Worm (Caenorhabditis elegans) whole organism, mixed stage, embryonic: Measurements from ENCODE around the gene C05E4.15.
A peak's percentile ranks its signal among the peaks of the same experiment; 100 is the strongest.

Source experiments
- M03D4.4 ChIP-seq: sonication (generic microtip); optimal IDR thresholded peaks from 2 replicates; lab custom pipeline; 2017; ENCODE audit warnings: mild to moderate bottlenecking, missing genetic modification characterization, missing compliant biosample characterization
- bed-3 ChIP-seq: fragments of 200-800 bp; sonication (Bioruptor generic); optimal IDR thresholded peaks from 3 replicates; lab custom pipeline; 2018; ENCODE audit warnings: mild to moderate bottlenecking, missing genetic modification characterization, moderate library complexity, missing compliant biosample characterization
- blmp-1 ChIP-seq: fragments of 150-350 bp; optimal IDR thresholded peaks from 2 replicates; lab custom pipeline; 2014; ENCODE audit warnings: missing biosample characterization, missing genetic modification characterization
- ceh-83 ChIP-seq: fragments of 200-800 bp; sonication (Bioruptor generic); optimal IDR thresholded peaks from 2 replicates; lab custom pipeline; 2018; ENCODE audit warnings: mild to moderate bottlenecking, missing genetic modification characterization, missing compliant biosample characterization
- ces-1 ChIP-seq: fragments of 150-350 bp; optimal IDR thresholded peaks from 2 replicates; lab custom pipeline; 2014; ENCODE audit warnings: missing biosample characterization, missing genetic modification reagents, missing genetic modification characterization
- cnd-1 ChIP-seq: fragments of 200-800 bp; sonication (Bioruptor generic); optimal IDR thresholded peaks from 2 replicates; lab custom pipeline; 2018; ENCODE audit warnings: mild to moderate bottlenecking, missing genetic modification characterization, missing compliant biosample characterization
- drap-1 ChIP-seq: fragments of 200-800 bp; sonication (Bioruptor generic); optimal IDR thresholded peaks from 3 replicates; lab custom pipeline; 2018; ENCODE audit warnings: mild to moderate bottlenecking, missing genetic modification characterization, missing compliant biosample characterization
- elt-1 ChIP-seq: sonication (generic microtip); optimal IDR thresholded peaks from 2 replicates; lab custom pipeline; 2017; ENCODE audit warnings: missing genetic modification characterization, mild to moderate bottlenecking, missing compliant biosample characterization, antibody characterized with exemption, moderate library complexity, borderline replicate concordance; ENCODE audit not compliant: insufficient read depth
- elt-3 ChIP-seq: fragments of 150-350 bp; optimal IDR thresholded peaks from 2 replicates; lab custom pipeline; 2014; ENCODE audit warnings: missing biosample characterization, missing genetic modification characterization
- flh-1 ChIP-seq: fragments of 200-800 bp; sonication (Bioruptor generic); optimal IDR thresholded peaks from 2 replicates; lab custom pipeline; 2018; ENCODE audit warnings: mild to moderate bottlenecking, missing genetic modification characterization, moderate library complexity, missing compliant biosample characterization
- ham-2 ChIP-seq: fragments of 200-800 bp; sonication (Bioruptor generic); optimal IDR thresholded peaks from 2 replicates; lab custom pipeline; 2018; ENCODE audit warnings: mild to moderate bottlenecking, missing genetic modification characterization, missing compliant biosample characterization
- hlh-1 ChIP-seq: fragments of 150-350 bp; optimal IDR thresholded peaks from 2 replicates; lab custom pipeline; 2014; ENCODE audit warnings: missing biosample characterization, missing genetic modification reagents, missing genetic modification characterization
- lin-13 ChIP-seq: fragments of 150-350 bp; optimal IDR thresholded peaks from 2 replicates; lab custom pipeline; 2014; ENCODE audit warnings: missing biosample characterization, missing genetic modification characterization
- lsy-2 ChIP-seq: fragments of 150-350 bp; optimal IDR thresholded peaks from 2 replicates; lab custom pipeline; 2014; ENCODE audit warnings: missing biosample characterization, missing genetic modification characterization
- mep-1 ChIP-seq: fragments of 150-350 bp; optimal IDR thresholded peaks from 2 replicates; lab custom pipeline; 2017; ENCODE audit warnings: missing biosample characterization, missing genetic modification reagents, missing genetic modification characterization, inconsistent platforms
- mls-2 ChIP-seq: sonication (generic microtip); optimal IDR thresholded peaks from 2 replicates; lab custom pipeline; 2016; ENCODE audit warnings: mild to moderate bottlenecking, missing genetic modification characterization, moderate library complexity, missing compliant biosample characterization
- nhr-12 ChIP-seq: fragments of 150-350 bp; optimal IDR thresholded peaks from 2 replicates; lab custom pipeline; 2014; ENCODE audit warnings: missing biosample characterization, missing genetic modification characterization
- nhr-2 ChIP-seq: fragments of 150-350 bp; optimal IDR thresholded peaks from 2 replicates; lab custom pipeline; 2014; ENCODE audit warnings: missing biosample characterization, missing genetic modification characterization
- nhr-237 ChIP-seq: fragments of 150-350 bp; optimal IDR thresholded peaks from 2 replicates; lab custom pipeline; 2014; ENCODE audit warnings: missing biosample characterization, missing genetic modification characterization
- nhr-28 ChIP-seq: fragments of 150-350 bp; optimal IDR thresholded peaks from 2 replicates; lab custom pipeline; 2014; ENCODE audit warnings: missing biosample characterization, missing genetic modification characterization
- pha-4 ChIP-seq: fragments of 150-350 bp; optimal IDR thresholded peaks from 2 replicates; lab custom pipeline; 2018; ENCODE audit warnings: missing biosample characterization, missing genetic modification reagents, missing genetic modification characterization
- sem-2 ChIP-seq: fragments of 200-800 bp; sonication (Bioruptor generic); optimal IDR thresholded peaks from 2 replicates; lab custom pipeline; 2018; ENCODE audit warnings: mild to moderate bottlenecking, missing genetic modification characterization, missing compliant biosample characterization
- snpc-4 ChIP-seq: fragments of 150-350 bp; optimal IDR thresholded peaks from 2 replicates; lab custom pipeline; 2014; ENCODE audit warnings: missing biosample characterization, missing genetic modification characterization
- sptf-1 ChIP-seq: sonication (generic microtip); optimal IDR thresholded peaks from 2 replicates; lab custom pipeline; 2017; ENCODE audit warnings: mild to moderate bottlenecking, missing genetic modification characterization, moderate library complexity, missing compliant biosample characterization
- tbx-8 ChIP-seq: fragments of 200-800 bp; sonication (Bioruptor generic); optimal IDR thresholded peaks from 2 replicates; lab custom pipeline; 2018; ENCODE audit warnings: mild to moderate bottlenecking, missing genetic modification characterization, moderate library complexity, missing compliant biosample characterization
- unc-120 ChIP-seq: sonication (generic microtip); optimal IDR thresholded peaks from 2 replicates; lab custom pipeline; 2017; ENCODE audit warnings: missing genetic modification characterization, missing compliant biosample characterization; ENCODE audit not compliant: poor library complexity, severe bottlenecking
- unc-39 ChIP-seq: fragments of 150-350 bp; optimal IDR thresholded peaks from 2 replicates; lab custom pipeline; 2014; ENCODE audit warnings: missing biosample characterization, missing genetic modification characterization
- unc-62 ChIP-seq: fragments of 150-350 bp; optimal IDR thresholded peaks from 2 replicates; lab custom pipeline; 2014; ENCODE audit warnings: missing biosample characterization, missing genetic modification reagents, missing genetic modification characterization
- zip-8 ChIP-seq: fragments of 150-350 bp; optimal IDR thresholded peaks from 2 replicates; lab custom pipeline; 2014; ENCODE audit warnings: missing biosample characterization, missing genetic modification characterization
- ztf-11 ChIP-seq: fragments of 150-350 bp; optimal IDR thresholded peaks from 2 replicates; lab custom pipeline; 2014; ENCODE audit warnings: missing biosample characterization, missing genetic modification characterization

The C05E4.15 gene

DNA sequence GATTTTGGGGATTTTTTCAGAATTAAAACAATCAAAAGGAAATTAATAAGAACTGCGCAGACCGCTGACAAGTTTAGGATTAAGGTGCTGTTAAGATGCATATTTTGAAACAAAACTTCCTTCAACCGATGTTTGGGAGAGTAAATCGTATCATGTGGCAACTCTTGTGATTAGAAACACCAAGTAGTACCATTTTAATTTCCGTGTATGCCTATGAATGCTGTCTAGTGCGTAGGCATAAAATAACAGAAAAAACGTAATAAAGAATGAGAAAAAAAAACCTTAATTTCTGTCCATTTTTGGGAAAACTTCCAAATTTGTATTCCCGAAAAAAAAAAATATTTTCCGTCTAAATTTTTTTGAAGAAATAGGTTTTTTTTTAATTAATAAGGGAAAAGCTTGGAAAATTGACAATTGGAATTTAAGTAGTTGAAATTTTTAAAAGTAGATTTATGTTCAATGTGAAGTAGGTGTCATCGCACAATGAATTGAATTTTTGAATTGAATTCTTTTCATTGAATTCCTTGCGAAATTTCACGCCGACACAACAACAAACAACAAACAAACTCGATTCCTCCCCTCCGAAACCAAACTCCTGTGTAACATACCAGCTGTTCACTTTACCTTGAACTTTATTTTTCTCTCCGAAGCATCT is 8.3 kb downstream of the C05E4.15 start, which contains the start of the genes str-262 and srp-1:
Gene str-262, minus strand, starts transcription at position 101 of the 655 bp plus-strand sequence.
Gene srp-1, plus strand, starts transcription at position 605 of the 655 bp plus-strand sequence.
- TF ChIP-seq hlh-1 (tag; lab: Kevin White, UChicago) (peak; percentile 71), zip-8 (tag; lab: Kevin White, UChicago) (no peak), ham-2 (GFP tag; lab: Kevin White, UChicago) (no peak)

- TF ChIP-seq sptf-1 (tag; lab: Kevin White, UChicago) (no peak), unc-39 (no peak), pha-4 (tag; lab: Kevin White, UChicago) (no peak)
- TF ChIP-seq, all 35 proteins: peak for 0
Measured at ce11 chrV:748044-748443, 13.1 kb downstream of the C05E4.15 start, which contains the start of gene sri-4. Gene sri-4 (plus strand): TSS chrV:748344.

DNA sequence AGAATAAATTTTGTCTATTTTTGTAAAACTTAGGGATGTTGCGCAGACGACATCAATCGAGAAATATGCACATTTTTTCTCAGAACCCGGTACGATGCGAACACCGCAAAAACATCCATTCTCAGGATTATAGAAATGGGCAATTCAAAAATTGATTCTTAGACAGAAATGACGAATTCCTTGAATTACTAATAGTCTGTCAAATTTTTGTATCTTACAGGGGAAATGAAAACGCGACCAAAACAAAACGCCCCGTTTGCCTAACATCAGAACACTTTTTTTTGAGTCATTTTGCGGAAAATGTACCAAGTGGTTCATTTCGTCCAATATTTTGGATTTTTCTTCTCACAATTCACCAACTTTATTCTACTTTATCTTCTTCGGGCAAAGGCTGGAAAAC is 17.8 kb downstream of the C05E4.15 start, which contains the start of gene str-134:
Gene str-134, plus strand, starts transcription at position 301 of the 400 bp plus-strand sequence.
- TF ChIP-seq mls-2 (tag; lab: Kevin White, UChicago) (no peak), sptf-1 (tag; lab: Kevin White, UChicago) (no peak), elt-3 (tag; lab: Kevin White, UChicago) (no peak), M03D4.4 (no peak), hlh-1 (tag; lab: Kevin White, UChicago) (no peak), zip-8 (tag; lab: Kevin White, UChicago) (no peak), nhr-28 (tag; lab: Kevin White, UChicago) (no peak), nhr-237 (tag; lab: Kevin White, UChicago) (no peak), nhr-2 (tag; lab: Kevin White, UChicago) (no peak), ztf-11 (tag; lab: Kevin White, UChicago) (no peak), lin-13 (tag; lab: Kevin White, UChicago) (no peak), pha-4 (tag; lab: Kevin White, UChicago) (no peak), snpc-4 (tag; lab: Kevin White, UChicago) (no peak)

DNA sequence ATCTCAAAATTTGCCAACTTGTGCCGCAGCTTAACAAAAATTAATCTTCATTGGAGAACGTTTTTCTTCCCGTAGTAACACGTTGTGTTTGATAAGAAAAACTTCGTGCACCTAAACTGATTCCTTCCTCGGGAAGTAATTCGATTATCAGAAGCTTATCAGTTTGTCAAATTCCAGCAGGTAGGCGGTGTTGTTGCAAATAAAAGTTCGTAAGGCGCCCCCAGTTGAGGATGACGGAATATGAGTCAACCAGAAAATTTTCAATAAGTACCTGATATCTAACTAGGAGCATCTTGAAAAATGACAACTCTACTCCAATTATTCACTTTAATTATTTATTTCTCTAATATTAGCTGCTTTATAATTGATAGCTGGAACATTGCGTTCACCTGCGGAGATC is 19.3 kb downstream of the C05E4.15 start, which contains the start of gene C05E4.7:
Gene C05E4.7, plus strand, starts transcription at position 301 of the 400 bp plus-strand sequence.
- TF ChIP-seq zip-8 (tag; lab: Kevin White, UChicago) = no peak
- no peak for TF ChIP-seq ceh-83 (GFP tag; lab: Kevin White, UChicago)
- no peak for TF ChIP-seq ces-1 (GFP tag; lab: Kevin White, UChicago)
- TF ChIP-seq mls-2 (tag; lab: Kevin White, UChicago) = no peak
- TF ChIP-seq mep-1 (tag; lab: Kevin White, UChicago) = no peak
- TF ChIP-seq snpc-4 (tag; lab: Kevin White, UChicago) = no peak
- TF ChIP-seq lsy-2 (tag; lab: Kevin White, UChicago) = no peak
- TF ChIP-seq blmp-1 (tag; lab: Kevin White, UChicago) = no peak
- TF ChIP-seq drap-1 = no peak
- no peak for TF ChIP-seq bed-3 (GFP tag; lab: Kevin White, UChicago)
- no peak for TF ChIP-seq cnd-1
- TF ChIP-seq nhr-12 (tag; lab: Kevin White, UChicago) = no peak
- no peak for TF ChIP-seq elt-3 (tag; lab: Kevin White, UChicago)
- no peak for TF ChIP-seq sptf-1 (tag; lab: Kevin White, UChicago)
- TF ChIP-seq M03D4.4 = no peak
- no peak for TF ChIP-seq nhr-28 (tag; lab: Kevin White, UChicago)
- no peak for TF ChIP-seq unc-120
- no peak for TF ChIP-seq flh-1
- TF ChIP-seq ztf-11 (tag; lab: Kevin White, UChicago) = no peak
- TF ChIP-seq hlh-1 (tag; lab: Kevin White, UChicago) = no peak
- TF ChIP-seq, all 35 proteins: peak for 0

ce11 chrV:738770-739169 is 22.4 kb downstream of the C05E4.15 start, which contains the start of gene srj-24:
Gene srj-24 (minus strand): TSS chrV:738870.
- TF ChIP-seq ces-1 (GFP tag; lab: Kevin White, UChicago) = no peak
- TF ChIP-seq M03D4.4 = no peak
- no peak for TF ChIP-seq tbx-8 (GFP tag; lab: Kevin White, UChicago)
- TF ChIP-seq unc-62 (GFP tag; lab: Kevin White, UChicago) = no peak
- no peak for TF ChIP-seq ztf-11 (tag; lab: Kevin White, UChicago)
- no peak for TF ChIP-seq bed-3 (GFP tag; lab: Kevin White, UChicago)
- TF ChIP-seq sem-2 = no peak
- no peak for TF ChIP-seq elt-1
